Worm (Caenorhabditis elegans) whole organism, L4/young adult: ENCODE measurements around the gene F56D6.18.

Source experiments
- W03F9.2 ChIP-seq: fragments of 150-350 bp; optimal IDR thresholded peaks from 2 replicates; lab custom pipeline; 2014; ENCODE audit warnings: missing biosample characterization, missing genetic modification characterization
- dao-5 ChIP-seq: sonication (generic microtip); optimal IDR thresholded peaks from 2 replicates; lab custom pipeline; 2016; ENCODE audit warnings: missing genotype, missing genetic modification characterization, moderate library complexity, missing compliant biosample characterization

DNA sequence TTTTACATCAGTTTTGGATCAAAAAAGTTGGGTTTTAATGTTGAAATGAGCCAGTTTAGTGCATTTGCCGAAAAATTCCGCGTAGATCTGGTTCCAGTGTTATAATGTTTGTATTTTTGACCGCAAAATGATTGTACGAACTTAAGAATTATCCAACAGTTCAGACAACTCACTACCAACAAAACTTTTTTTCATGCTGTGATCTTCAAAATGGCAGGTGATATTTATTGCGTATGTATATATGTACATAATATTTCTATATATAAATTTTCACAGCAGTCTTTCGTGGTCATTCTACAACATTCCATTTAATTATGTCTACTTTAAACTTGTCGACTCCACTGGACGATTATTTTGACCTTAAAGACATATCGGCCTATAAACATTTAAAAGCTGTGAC, 3.5 kb upstream of the F56D6.18 start, which contains the start of gene srz-20:
- TF ChIP-seq W03F9.2 (no peak), dao-5 (tag; lab: Kevin White, UChicago) (no peak)
